Fruit fly (Drosophila melanogaster) whole organism, embryonic: ENCODE data around the gene fiz.

ENCODE experiments used
- Atf-2 ChIP-seq: fragments of 200-800 bp; sonication (Bioruptor generic); optimal IDR thresholded peaks from 2 replicates; lab custom pipeline; 2016; ENCODE audit warnings: missing biosample characterization, missing genetic modification characterization
- BtbVII ChIP-seq: fragments of 200-800 bp; sonication (Bioruptor generic); optimal IDR thresholded peaks from 3 replicates; lab custom pipeline; 2017; ENCODE audit warnings: missing biosample characterization, mild to moderate bottlenecking, missing genetic modification characterization
- CG10147 ChIP-seq: fragments of 200-800 bp; sonication (Bioruptor generic); optimal IDR thresholded peaks from 2 replicates; lab custom pipeline; 2019; ENCODE audit warnings: missing biosample characterization, mild to moderate bottlenecking, missing genetic modification characterization, moderate library complexity
- CG10267 ChIP-seq: fragments of 200-800 bp; sonication (Bioruptor generic); optimal IDR thresholded peaks from 2 replicates; lab custom pipeline; 2018; ENCODE audit warnings: missing biosample characterization, mild to moderate bottlenecking, missing genetic modification characterization, moderate library complexity
- CG10654 ChIP-seq: fragments of 200-800 bp; sonication (Bioruptor generic); optimal IDR thresholded peaks from 2 replicates; lab custom pipeline; 2016; ENCODE audit warnings: missing biosample characterization, missing genetic modification characterization
- CG13287 ChIP-seq: fragments of 200-800 bp; sonication (Bioruptor generic); IDR thresholded peaks from 2 replicates; pipeline ENCODE4 v1.3.6; 2022; ENCODE audit warnings: missing biosample characterization, missing genetic modification characterization; ENCODE audit not compliant: partially characterized antibody
- CG16815 ChIP-seq: fragments of 200-800 bp; sonication (Bioruptor generic); optimal IDR thresholded peaks from 3 replicates; lab custom pipeline; 2017; ENCODE audit warnings: missing biosample characterization, mild to moderate bottlenecking, missing genetic modification characterization
- CG17359 ChIP-seq: fragments of 200-800 bp; sonication (Bioruptor generic); optimal IDR thresholded peaks from 3 replicates; lab custom pipeline; 2018; ENCODE audit warnings: missing biosample characterization, mild to moderate bottlenecking, missing genetic modification characterization, moderate library complexity
- CG17361 ChIP-seq: fragments of 200-800 bp; sonication (Bioruptor generic); IDR thresholded peaks from 3 replicates; pipeline ENCODE4 v1.3.6; 2022; ENCODE audit warnings: missing biosample characterization, missing genetic modification characterization
- CG17829 ChIP-seq: fragments of 200-800 bp; optimal IDR thresholded peaks from 2 replicates; lab custom pipeline; 2019; ENCODE audit warnings: missing biosample characterization, mild to moderate bottlenecking, missing genetic modification characterization, moderate library complexity
- CG18599 ChIP-seq: fragments of 200-800 bp; sonication (Bioruptor generic); optimal IDR thresholded peaks from 3 replicates; lab custom pipeline; 2017; ENCODE audit warnings: missing biosample characterization, missing genetic modification characterization, mild to moderate bottlenecking, moderate library complexity, missing genetic modification reagents
- CG34224 ChIP-seq: fragments of 200-800 bp; sonication (Bioruptor generic); IDR thresholded peaks from 3 replicates; pipeline ENCODE4 v1.3.6; 2022; ENCODE audit warnings: missing biosample characterization, missing genetic modification characterization; ENCODE audit not compliant: partially characterized antibody
- CG4707 ChIP-seq: fragments of 200-800 bp; sonication (Bioruptor generic); optimal IDR thresholded peaks from 2 replicates; lab custom pipeline; 2018; ENCODE audit warnings: missing biosample characterization, mild to moderate bottlenecking, missing genetic modification characterization, moderate library complexity
- CG6654 ChIP-seq: fragments of 200-800 bp; sonication (Bioruptor generic); optimal IDR thresholded peaks from 2 replicates; lab custom pipeline; 2017; ENCODE audit warnings: missing biosample characterization, mild to moderate bottlenecking, missing genetic modification characterization
- CG6683 ChIP-seq: fragments of 200-800 bp; sonication (Bioruptor generic); optimal IDR thresholded peaks from 2 replicates; lab custom pipeline; 2017; ENCODE audit warnings: missing biosample characterization, mild to moderate bottlenecking, missing genetic modification characterization, missing genetic modification reagents
- CG6689 ChIP-seq: fragments of 200-800 bp; sonication (Bioruptor generic); IDR thresholded peaks from 2 replicates; pipeline ENCODE4 v1.3.6; 2022; ENCODE audit warnings: missing biosample characterization, missing genetic modification characterization
- CG6791 ChIP-seq: fragments of 200-800 bp; sonication (Bioruptor generic); IDR thresholded peaks from 3 replicates; pipeline ENCODE4 v1.3.6; 2022; ENCODE audit warnings: missing biosample characterization, missing genetic modification characterization; ENCODE audit not compliant: partially characterized antibody
- CG8359 ChIP-seq: fragments of 200-800 bp; sonication (Bioruptor generic); optimal IDR thresholded peaks from 2 replicates; lab custom pipeline; 2017; ENCODE audit warnings: missing biosample characterization, mild to moderate bottlenecking, missing genetic modification characterization, borderline replicate concordance
- CG9876 ChIP-seq: fragments of 200-800 bp; sonication (Bioruptor generic); optimal IDR thresholded peaks from 2 replicates; lab custom pipeline; 2016; ENCODE audit warnings: missing biosample characterization, missing genetic modification characterization
- Dbx ChIP-seq: fragments of 200-800 bp; sonication (Bioruptor generic); IDR thresholded peaks from 3 replicates; pipeline ENCODE4 v1.3.6; 2022; ENCODE audit warnings: missing biosample characterization, missing genetic modification characterization
- E2f2 ChIP-seq: fragments of 200-800 bp; sonication (Bioruptor generic); IDR thresholded peaks from 2 replicates; pipeline ENCODE4 v1.3.6; 2022; ENCODE audit warnings: missing biosample characterization, missing genetic modification characterization
- Ets65A ChIP-seq: fragments of 200-800 bp; sonication (Bioruptor generic); peaks from one replicate; lab custom pipeline; 2016; ENCODE audit warnings: missing biosample characterization, missing genetic modification characterization
- HHEX ChIP-seq: fragments of 200-800 bp; sonication (Bioruptor generic); optimal IDR thresholded peaks from 3 replicates; lab custom pipeline; 2017; ENCODE audit warnings: missing biosample characterization, mild to moderate bottlenecking, missing genetic modification characterization, missing genetic modification reagents
- HmgD ChIP-seq: fragments of 200-800 bp; sonication (Bioruptor generic); optimal IDR thresholded peaks from 3 replicates; lab custom pipeline; 2016; ENCODE audit warnings: missing biosample characterization, missing genetic modification characterization
- HmgZ ChIP-seq: fragments of 200-800 bp; sonication (Bioruptor generic); optimal IDR thresholded peaks from 2 replicates; lab custom pipeline; 2018; ENCODE audit warnings: missing biosample characterization, mild to moderate bottlenecking, missing genetic modification characterization
- Hr3 ChIP-seq: fragments of 200-800 bp; sonication (Bioruptor generic); optimal IDR thresholded peaks from 3 replicates; lab custom pipeline; 2016; ENCODE audit warnings: missing biosample characterization, missing genetic modification characterization
- MBD-R2 ChIP-seq: fragments of 200-800 bp; sonication (Bioruptor generic); IDR thresholded peaks from 2 replicates; pipeline ENCODE4 v1.3.6; 2022; ENCODE audit warnings: missing biosample characterization, missing genetic modification characterization
- Neu2 ChIP-seq: fragments of 200-800 bp; sonication (Bioruptor generic); optimal IDR thresholded peaks from 3 replicates; lab custom pipeline; 2016; ENCODE audit warnings: missing biosample characterization, missing genetic modification characterization, borderline replicate concordance
- Pdp1 ChIP-seq, 2 experiments: fragments of 200-800 bp; sonication (Bioruptor generic); optimal IDR thresholded peaks; 3 replicates each; lab custom pipeline; 2016; ENCODE audit warnings: missing biosample characterization in 2 of 2, missing genetic modification characterization in 2 of 2, mild to moderate bottlenecking in 1 of 2, moderate library complexity in 1 of 2
- Ptx1 ChIP-seq: fragments of 200-800 bp; sonication (Bioruptor generic); IDR thresholded peaks from 2 replicates; pipeline ENCODE4 v1.3.6; 2022; ENCODE audit warnings: missing biosample characterization, missing genetic modification characterization
- Rx ChIP-seq: fragments of 200-800 bp; sonication (Bioruptor generic); IDR thresholded peaks from 2 replicates; pipeline ENCODE4 v1.3.6; 2022; ENCODE audit warnings: missing biosample characterization, missing genetic modification characterization
- Xbp1 ChIP-seq: fragments of 200-800 bp; sonication (Bioruptor generic); optimal IDR thresholded peaks from 3 replicates; lab custom pipeline; 2016; ENCODE audit warnings: missing biosample characterization, mild to moderate bottlenecking, missing genetic modification characterization
- bigmax ChIP-seq: fragments of 200-800 bp; sonication (Bioruptor generic); optimal IDR thresholded peaks from 2 replicates; lab custom pipeline; 2018; ENCODE audit warnings: missing biosample characterization, mild to moderate bottlenecking, missing genetic modification characterization
- ci ChIP-seq: fragments of 200-800 bp; sonication (Bioruptor generic); IDR thresholded peaks from 3 replicates; pipeline ENCODE4 v1.3.6; 2022; ENCODE audit warnings: missing biosample characterization, missing genetic modification characterization
- dm ChIP-seq: fragments of 200-800 bp; sonication (Bioruptor generic); optimal IDR thresholded peaks from 3 replicates; lab custom pipeline; 2016; ENCODE audit warnings: missing biosample characterization, missing genetic modification characterization
- hb ChIP-seq: fragments of 200-800 bp; sonication (Bioruptor generic); IDR thresholded peaks from 3 replicates; pipeline ENCODE4 v1.3.6; 2022; ENCODE audit warnings: missing biosample characterization, missing genetic modification characterization; ENCODE audit not compliant: partially characterized antibody
- jigr1 ChIP-seq: fragments of 200-800 bp; sonication (Bioruptor generic); IDR thresholded peaks from 3 replicates; pipeline ENCODE4 v1.3.6; 2022; ENCODE audit warnings: missing biosample characterization, missing genetic modification characterization
- mirr ChIP-seq: fragments of 200-800 bp; sonication (Bioruptor generic); optimal IDR thresholded peaks from 3 replicates; lab custom pipeline; 2018; ENCODE audit warnings: missing biosample characterization, mild to moderate bottlenecking, missing genetic modification characterization
- schlank ChIP-seq: fragments of 200-800 bp; sonication (Bioruptor generic); optimal IDR thresholded peaks from 2 replicates; lab custom pipeline; 2018; ENCODE audit warnings: missing biosample characterization, mild to moderate bottlenecking, missing genetic modification characterization
- sisA ChIP-seq: fragments of 200-800 bp; sonication (Bioruptor generic); IDR thresholded peaks from 2 replicates; pipeline ENCODE4 v1.3.6; 2022; ENCODE audit warnings: missing biosample characterization, missing genetic modification characterization
- sr ChIP-seq: fragments of 200-800 bp; sonication (Bioruptor generic); IDR thresholded peaks from 3 replicates; pipeline ENCODE4 v1.3.6; 2022; ENCODE audit warnings: missing biosample characterization, missing genetic modification characterization
- tio ChIP-seq: fragments of 200-800 bp; sonication (Bioruptor generic); optimal IDR thresholded peaks from 2 replicates; lab custom pipeline; 2017; ENCODE audit warnings: missing biosample characterization, missing genetic modification characterization, inconsistent platforms
- tll ChIP-seq, 2 experiments: fragments of 200-800 bp in 1 of 2; fragments of >200 bp in 1 of 2; sonication (Bioruptor generic) in 1 of 2; optimal IDR thresholded peaks; 2 replicates each; lab custom pipeline; 2017 to 2019; ENCODE audit warnings: missing biosample characterization in 2 of 2, missing genetic modification characterization in 2 of 2, mild to moderate bottlenecking in 1 of 2, moderate library complexity in 1 of 2
- tna ChIP-seq: fragments of 200-800 bp; sonication (Bioruptor generic); IDR thresholded peaks from 2 replicates; pipeline ENCODE4 v1.3.6; 2022; ENCODE audit warnings: missing biosample characterization, missing genetic modification characterization; ENCODE audit not compliant: partially characterized antibody
- twi ChIP-seq: fragments of 200-800 bp; optimal IDR thresholded peaks from 2 replicates; lab custom pipeline; 2019; ENCODE audit warnings: missing biosample characterization, mild to moderate bottlenecking, missing genetic modification characterization, moderate library complexity
- wek ChIP-seq: fragments of 200-800 bp; sonication (Bioruptor generic); optimal IDR thresholded peaks from 3 replicates; lab custom pipeline; 2018; ENCODE audit warnings: missing biosample characterization, mild to moderate bottlenecking, missing genetic modification characterization, moderate library complexity

Gene fiz

dm6 chrX:14950273-14951272 lies 41.1 kb upstream of the fiz start (continued):
- TF ChIP-seq CG10267 (peak; percentile 94), ci (GFP tag; lab: Robert Waterston, UW) (peak; percentile 88), hb (GFP tag; lab: Robert Waterston, UW) (no peak), CG6791 (GFP tag; lab: Robert Waterston, UW) (peak; percentile 53; the same call in 1 of the 3 replicates), CG6689 (GFP tag; lab: Robert Waterston, UW) (peak; percentile 93), CG9876 (GFP tag; lab: Kevin White, UChicago) (peak; percentile 52), twi (tag; lab: Kevin White, UChicago) (peak; percentile 93), CG17361 (GFP tag; lab: Robert Waterston, UW) (peak; percentile 99), E2f2 (peak; percentile 74), sisA (GFP tag; lab: Robert Waterston, UW) (peak; percentile 88), Dbx (peak; percentile 50; the same call in 1 of the 3 replicates), CG13287 (GFP tag; lab: Robert Waterston, UW) (no peak), Atf-2 (GFP tag; lab: Kevin White, UChicago) (peak; percentile 86), Pdp1 (GFP tag; optimal IDR thresholded peaks at IDR 0.05; lab: Kevin White, UChicago) (peak; percentile 80 to 83), Hr3 (GFP tag; lab: Kevin White, UChicago) (peak; percentile 94), Ets65A (GFP tag; lab: Kevin White, UChicago) (peak; percentile 92), CG16815 (peak; percentile 94), sr (GFP tag; lab: Robert Waterston, UW) (peak; percentile 80; the same call in 2 of the 3 replicates), CG6683 (GFP tag; lab: Kevin White, UChicago) (peak; percentile 69), tll (GFP tag; optimal IDR thresholded peaks at IDR 0.05; lab: Kevin White, UChicago) (peak; percentile 27 to 63), CG18599 (GFP tag; lab: Kevin White, UChicago) (peak; percentile 82), mirr (GFP tag; lab: Kevin White, UChicago) (peak; percentile 12), CG17359 (tag; lab: Kevin White, UChicago) (peak; percentile 94), bigmax (GFP tag; lab: Kevin White, UChicago) (no peak), CG6654 (GFP tag; lab: Kevin White, UChicago) (peak; percentile 77), HmgZ (peak; percentile 76), Neu2 (GFP tag; lab: Kevin White, UChicago) (peak; percentile 54), HHEX (peak; percentile 84), MBD-R2 (GFP tag; lab: Robert Waterston, UW) (no peak), CG10147 (GFP tag; lab: Kevin White, UChicago) (peak; percentile 77), CG4707 (GFP tag; lab: Kevin White, UChicago) (peak; percentile 87), schlank (tag; lab: Kevin White, UChicago) (no peak), CG8359 (GFP tag; lab: Kevin White, UChicago) (peak; percentile 92), HmgD (GFP tag; lab: Kevin White, UChicago) (peak; percentile 26), CG10654 (GFP tag; lab: Kevin White, UChicago) (peak; percentile 85), Ptx1 (GFP tag; lab: Robert Waterston, UW) (peak; percentile 92), CG34224 (GFP tag; lab: Robert Waterston, UW) (no peak), Xbp1 (GFP tag; lab: Kevin White, UChicago) (peak; percentile 93), Rx (GFP tag; lab: Robert Waterston, UW) (peak; percentile 75; the same call in 1 of the 2 replicates), jigr1 (GFP tag; lab: Robert Waterston, UW) (peak; percentile 85), wek (GFP tag; lab: Kevin White, UChicago) (peak; percentile 58), tio (GFP tag; lab: Kevin White, UChicago) (peak; percentile 94), dm (GFP tag; lab: Kevin White, UChicago) (peak; percentile 35), BtbVII (GFP tag; lab: Kevin White, UChicago) (peak; percentile 86), CG17829 (peak; percentile 98), tna (GFP tag; lab: Robert Waterston, UW) (0 out of 2 replicates have a peak, but pooled peaks have one; percentile 34)
